Fruit fly (Drosophila melanogaster) whole organism, embryonic: ENCODE data around the gene LUBEL.

Experiments used
- Atf-2 ChIP-seq: fragments of 200-800 bp; sonication (Bioruptor generic); optimal IDR thresholded peaks from 2 replicates; lab custom pipeline; 2016; ENCODE audit warnings: missing biosample characterization, missing genetic modification characterization
- CG1024 ChIP-seq: fragments of 200-800 bp; sonication (Bioruptor generic); IDR thresholded peaks from 2 replicates; pipeline ENCODE4 v1.3.6; 2022; ENCODE audit warnings: missing biosample characterization, missing genetic modification characterization
- CG11093 ChIP-seq: fragments of 200-800 bp; sonication (Bioruptor generic); IDR thresholded peaks from 3 replicates; pipeline ENCODE4 v1.3.6; 2022; ENCODE audit warnings: missing biosample characterization, missing genetic modification characterization
- CG14710 ChIP-seq: fragments of 200-800 bp; sonication (Bioruptor generic); optimal IDR thresholded peaks from 3 replicates; lab custom pipeline; 2019; ENCODE audit warnings: missing biosample characterization, mild to moderate bottlenecking, missing genetic modification characterization, moderate library complexity
- CG15269 ChIP-seq: fragments of 200-800 bp; sonication (Bioruptor generic); optimal IDR thresholded peaks from 2 replicates; lab custom pipeline; 2018; ENCODE audit warnings: missing biosample characterization, mild to moderate bottlenecking, missing genetic modification characterization, moderate library complexity
- CG15696 ChIP-seq: fragments of 200-800 bp; sonication (Bioruptor generic); optimal IDR thresholded peaks from 2 replicates; lab custom pipeline; 2019; ENCODE audit warnings: missing biosample characterization, mild to moderate bottlenecking, missing genetic modification characterization, moderate library complexity
- CG1647 ChIP-seq: fragments of 200-800 bp; sonication (Bioruptor generic); optimal IDR thresholded peaks from 3 replicates; lab custom pipeline; 2016; ENCODE audit warnings: missing biosample characterization, missing genetic modification characterization
- CG17568 ChIP-seq: fragments of 200-800 bp; sonication (Bioruptor generic); optimal IDR thresholded peaks from 2 replicates; lab custom pipeline; 2018; ENCODE audit warnings: missing biosample characterization, mild to moderate bottlenecking, missing genetic modification characterization, moderate library complexity
- CG18262 ChIP-seq: fragments of 200-800 bp; optimal IDR thresholded peaks from 3 replicates; lab custom pipeline; 2019; ENCODE audit warnings: missing biosample characterization, mild to moderate bottlenecking, missing genetic modification characterization, moderate library complexity
- CG2202 ChIP-seq: fragments of 200-800 bp; sonication (Bioruptor generic); optimal IDR thresholded peaks from 2 replicates; lab custom pipeline; 2018; ENCODE audit warnings: missing biosample characterization, mild to moderate bottlenecking, missing genetic modification characterization
- CG33557 ChIP-seq: fragments of 200-800 bp; sonication (Bioruptor generic); optimal IDR thresholded peaks from 2 replicates; lab custom pipeline; 2019; ENCODE audit warnings: missing biosample characterization, mild to moderate bottlenecking, missing genetic modification characterization, moderate library complexity
- CG4282 ChIP-seq: fragments of 200-800 bp; sonication (Bioruptor generic); optimal IDR thresholded peaks from 2 replicates; lab custom pipeline; 2016; ENCODE audit warnings: missing biosample characterization, missing genetic modification characterization
- CG6254 ChIP-seq: fragments of 200-800 bp; sonication (Bioruptor generic); optimal IDR thresholded peaks from 3 replicates; lab custom pipeline; 2017; ENCODE audit warnings: mild to moderate bottlenecking, missing biosample characterization, missing genetic modification reagents, missing genetic modification characterization
- CG6813 ChIP-seq: fragments of 200-800 bp; sonication (Bioruptor generic); optimal IDR thresholded peaks from 2 replicates; lab custom pipeline; 2017; ENCODE audit warnings: missing biosample characterization, missing genetic modification characterization, mild to moderate bottlenecking, moderate library complexity, missing genetic modification reagents
- CG7271 ChIP-seq: fragments of 200-800 bp; sonication (Bioruptor generic); optimal IDR thresholded peaks from 2 replicates; lab custom pipeline; 2018; ENCODE audit warnings: missing biosample characterization, mild to moderate bottlenecking, missing genetic modification characterization, moderate library complexity
- CG7745 ChIP-seq: fragments of 200-800 bp; sonication (Bioruptor generic); optimal IDR thresholded peaks from 2 replicates; lab custom pipeline; 2018; ENCODE audit warnings: missing biosample characterization, mild to moderate bottlenecking, missing genetic modification characterization, moderate library complexity
- CG8089 ChIP-seq: fragments of 200-800 bp; sonication (Bioruptor generic); optimal IDR thresholded peaks from 3 replicates; lab custom pipeline; 2016; ENCODE audit warnings: missing biosample characterization, missing genetic modification characterization
- CG9727 ChIP-seq: fragments of 200-800 bp; sonication (Bioruptor generic); optimal IDR thresholded peaks from 3 replicates; lab custom pipeline; 2017; ENCODE audit warnings: missing biosample characterization, mild to moderate bottlenecking, missing genetic modification characterization
- D ChIP-seq, 2 experiments: fragments of 200-800 bp in 1 of 2; fragments of >200 bp in 1 of 2; sonication (Bioruptor generic) in 1 of 2; optimal IDR thresholded peaks; 2 replicates in 1 of 2; 3 replicates in 1 of 2; lab custom pipeline; 2017; ENCODE audit warnings: mild to moderate bottlenecking in 1 of 2, missing biosample characterization in 1 of 2, missing genetic modification characterization in 1 of 2, missing genetic modification reagents in 1 of 2
- D19A ChIP-seq: fragments of 200-800 bp; optimal IDR thresholded peaks from 3 replicates; lab custom pipeline; 2019; ENCODE audit warnings: missing biosample characterization, mild to moderate bottlenecking, missing genetic modification characterization, moderate library complexity
- HHEX ChIP-seq: fragments of 200-800 bp; sonication (Bioruptor generic); optimal IDR thresholded peaks from 3 replicates; lab custom pipeline; 2017; ENCODE audit warnings: missing biosample characterization, mild to moderate bottlenecking, missing genetic modification characterization, missing genetic modification reagents
- MTF-1 ChIP-seq: fragments of 200-800 bp; sonication (Bioruptor generic); optimal IDR thresholded peaks from 2 replicates; lab custom pipeline; 2018; ENCODE audit warnings: missing biosample characterization, mild to moderate bottlenecking, missing genetic modification characterization, borderline replicate concordance
- Poxn ChIP-seq: fragments of 200-800 bp; sonication (Bioruptor generic); IDR thresholded peaks from 2 replicates; pipeline ENCODE4 v1.3.6; 2022; ENCODE audit warnings: missing biosample characterization, missing genetic modification characterization
- Side ChIP-seq: fragments of 200-800 bp; sonication (Bioruptor generic); optimal IDR thresholded peaks from 2 replicates; lab custom pipeline; 2016; ENCODE audit warnings: missing biosample characterization, missing genetic modification characterization
- Sry-δ ChIP-seq: fragments of 200-800 bp; sonication (Bioruptor generic); optimal IDR thresholded peaks from 2 replicates; lab custom pipeline; 2016; ENCODE audit warnings: missing biosample characterization, missing genetic modification characterization
- bcd ChIP-seq: fragments of 200-800 bp; sonication (Bioruptor generic); optimal IDR thresholded peaks from 2 replicates; lab custom pipeline; 2017; ENCODE audit warnings: missing biosample characterization, mild to moderate bottlenecking, missing genetic modification characterization
- ci ChIP-seq: fragments of 200-800 bp; sonication (Bioruptor generic); IDR thresholded peaks from 3 replicates; pipeline ENCODE4 v1.3.6; 2022; ENCODE audit warnings: missing biosample characterization, missing genetic modification characterization
- corto ChIP-seq: fragments of 200-800 bp; sonication (Bioruptor generic); optimal IDR thresholded peaks from 2 replicates; lab custom pipeline; 2016; ENCODE audit warnings: missing biosample characterization, mild to moderate bottlenecking, missing genetic modification characterization, moderate library complexity
- dpn ChIP-seq, 2 experiments: fragments of 200-800 bp; sonication (Bioruptor generic); optimal IDR thresholded peaks; 3 replicates each; lab custom pipeline; 2016; ENCODE audit warnings: missing biosample characterization in 2 of 2, missing genetic modification characterization in 2 of 2
- gem ChIP-seq: fragments of 200-800 bp; sonication (Bioruptor generic); optimal IDR thresholded peaks from 2 replicates; lab custom pipeline; 2019; ENCODE audit warnings: missing biosample characterization, mild to moderate bottlenecking, missing genetic modification characterization, moderate library complexity
- hkb ChIP-seq, 2 experiments: fragments of 200-800 bp in 1 of 2; fragments of >200 bp in 1 of 2; sonication (Bioruptor generic) in 1 of 2; IDR thresholded peaks in 1 of 2; optimal IDR thresholded peaks in 1 of 2; 2 replicates each; pipeline versions ENCODE4 v1.3.6 to Lab custom; 2017 to 2022; ENCODE audit warnings: missing biosample characterization in 1 of 2, missing genetic modification characterization in 1 of 2
- lola ChIP-seq, 3 experiments: fragments of >200 bp in 2 of 3; fragments of 200-800 bp in 1 of 3; sonication (Bioruptor generic) in 1 of 3; optimal IDR thresholded peaks; 2 replicates each; lab custom pipeline; 2017 to 2019; ENCODE audit warnings: missing biosample characterization in 3 of 3, missing genetic modification characterization in 3 of 3, mild to moderate bottlenecking in 1 of 3, moderate library complexity in 1 of 3
- nerfin-2 ChIP-seq: fragments of 200-800 bp; sonication (Bioruptor generic); IDR thresholded peaks from 2 replicates; pipeline ENCODE4 v1.3.6; 2022; ENCODE audit warnings: missing biosample characterization, missing genetic modification characterization; ENCODE audit not compliant: partially characterized antibody
- nmo ChIP-seq: fragments of 200-800 bp; sonication (Bioruptor generic); optimal IDR thresholded peaks from 2 replicates; lab custom pipeline; 2018; ENCODE audit warnings: missing biosample characterization, mild to moderate bottlenecking, missing genetic modification characterization, moderate library complexity
- sc ChIP-seq, 3 experiments: fragments of >200 bp in 2 of 3; fragments of 200-800 bp in 1 of 3; sonication (Bioruptor generic) in 1 of 3; optimal IDR thresholded peaks; 2 replicates in 2 of 3; 3 replicates in 1 of 3; lab custom pipeline; 2017; ENCODE audit warnings: mild to moderate bottlenecking in 1 of 3, missing biosample characterization in 1 of 3, missing genetic modification characterization in 1 of 3, missing genetic modification reagents in 1 of 3
- sens-2 ChIP-seq: fragments of 200-800 bp; sonication (Bioruptor generic); IDR thresholded peaks from 2 replicates; pipeline ENCODE4 v1.3.6; 2022; ENCODE audit warnings: missing biosample characterization, missing genetic modification characterization
- twi ChIP-seq: fragments of 200-800 bp; optimal IDR thresholded peaks from 2 replicates; lab custom pipeline; 2019; ENCODE audit warnings: missing biosample characterization, mild to moderate bottlenecking, missing genetic modification characterization, moderate library complexity
- wek ChIP-seq: fragments of 200-800 bp; sonication (Bioruptor generic); optimal IDR thresholded peaks from 3 replicates; lab custom pipeline; 2018; ENCODE audit warnings: missing biosample characterization, mild to moderate bottlenecking, missing genetic modification characterization, moderate library complexity

LUBEL gene

DNA sequence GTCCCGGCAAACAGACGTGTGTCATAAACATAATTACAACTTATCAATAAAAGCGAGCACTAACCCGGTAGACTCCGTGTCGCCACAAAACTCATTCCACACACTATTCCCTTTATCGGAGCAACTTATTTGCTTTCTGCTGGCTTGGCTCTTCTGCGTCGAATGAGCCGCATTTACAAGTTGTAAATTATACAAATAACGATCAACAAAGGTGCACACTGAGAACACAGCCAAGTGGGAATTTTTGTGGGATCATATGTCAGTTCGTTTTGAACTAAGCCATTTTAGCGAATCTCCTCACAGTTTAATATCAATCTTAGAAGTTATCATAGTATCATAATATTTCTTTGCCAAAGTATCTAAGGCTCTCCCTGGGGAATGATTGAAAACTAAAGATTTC, 45.8 kb upstream of the LUBEL start (continued):
- TF ChIP-seq gem (tag; lab: Kevin White, UChicago) (peak; percentile 32), CG15696 (tag; lab: Kevin White, UChicago) (peak; percentile 67), Poxn (GFP tag; lab: Robert Waterston, UW) (no peak), CG11093 (GFP tag; lab: Robert Waterston, UW) (no peak), D19A (tag; lab: Kevin White, UChicago) (peak; percentile 6), nerfin-2 (GFP tag; lab: Robert Waterston, UW) (no peak), CG33557 (peak; percentile 35), D (optimal IDR thresholded peaks at IDR 0.05; lab: Kevin White, UChicago) (no peak), D (GFP tag; optimal IDR thresholded peaks at IDR 0.05; lab: Kevin White, UChicago) (peak; percentile 31), twi (peak; percentile 3), CG2202 (tag; lab: Kevin White, UChicago) (peak; percentile 59), CG7271 (peak; percentile 7), hkb (optimal IDR thresholded peaks at IDR 0.05; lab: Kevin White, UChicago) (no peak), hkb (GFP tag; IDR thresholded peaks at IDR 0.05; lab: Robert Waterston, UW) (no peak), CG1647 (GFP tag; lab: Kevin White, UChicago) (no peak), CG18262 (tag; lab: Kevin White, UChicago) (peak; percentile 34), wek (peak; percentile 12), CG14710 (peak; percentile 21), corto (no peak), HHEX (no peak), Side (GFP tag; lab: Kevin White, UChicago) (peak; percentile 8), CG7745 (tag; lab: Kevin White, UChicago) (peak; percentile 20), dpn (GFP tag; optimal IDR thresholded peaks at IDR 0.05; lab: Kevin White, UChicago) (no peak), sc (optimal IDR thresholded peaks at IDR 0.05; lab: Kevin White, UChicago) (no peak), sc (GFP tag; optimal IDR thresholded peaks at IDR 0.05; lab: Kevin White, UChicago) (peak; percentile 42), CG8089 (GFP tag; lab: Kevin White, UChicago) (peak; percentile 8), Atf-2 (GFP tag; lab: Kevin White, UChicago) (no peak), CG6813 (GFP tag; lab: Kevin White, UChicago) (peak; percentile 42), CG9727 (GFP tag; lab: Kevin White, UChicago) (peak; percentile 35), CG1024 (GFP tag; lab: Robert Waterston, UW) (no peak), MTF-1 (GFP tag; lab: Kevin White, UChicago) (peak; percentile 31), lola (GFP tag; optimal IDR thresholded peaks at IDR 0.05; lab: Kevin White, UChicago) (peak in 1 of 3 experiments; percentile 34), nmo (no peak), bcd (GFP tag; lab: Kevin White, UChicago) (no peak), sens-2 (GFP tag; lab: Robert Waterston, UW) (peak; percentile 55; the same call in 1 of the 2 replicates), CG6254 (GFP tag; lab: Kevin White, UChicago) (no peak), ci (GFP tag; lab: Robert Waterston, UW) (peak; percentile 28; the same call in 1 of the 3 replicates), CG4282 (GFP tag; lab: Kevin White, UChicago) (no peak), CG15269 (tag; lab: Kevin White, UChicago) (no peak), CG17568 (GFP tag; lab: Kevin White, UChicago) (peak; percentile 15), Sry-δ (GFP tag; lab: Kevin White, UChicago) (no peak)
- TF ChIP-seq, all 482 proteins: peak for 43
